Fruit fly (Drosophila melanogaster) whole organism, embryonic: ENCODE results near the gene Hsp70Ba.

Experiments
- CG8478 ChIP-seq: fragments of >200 bp; optimal IDR thresholded peaks from 2 replicates; lab custom pipeline; 2018
- Dad ChIP-seq: fragments of 200-800 bp; sonication (Bioruptor generic); optimal IDR thresholded peaks from 3 replicates; lab custom pipeline; 2016; ENCODE audit warnings: missing biosample characterization, missing genetic modification characterization
- Ets97D ChIP-seq: fragments of 200-800 bp; sonication (Bioruptor generic); optimal IDR thresholded peaks from 3 replicates; lab custom pipeline; 2016; ENCODE audit warnings: missing biosample characterization, missing genetic modification characterization
- Stat92E ChIP-seq, 3 experiments: fragments of >200 bp in 2 of 3; fragments of 200-800 bp in 1 of 3; sonication (Bioruptor generic) in 1 of 3; optimal IDR thresholded peaks; 2 replicates each; lab custom pipeline; 2017 to 2019; ENCODE audit warnings: missing biosample characterization in 3 of 3, missing genetic modification characterization in 3 of 3, mild to moderate bottlenecking in 1 of 3, moderate library complexity in 1 of 3
- fru ChIP-seq: fragments of >200 bp; optimal IDR thresholded peaks from 2 replicates; lab custom pipeline; 2017
- gsb ChIP-seq: fragments of 200-800 bp; sonication (Bioruptor generic); IDR thresholded peaks from 2 replicates; pipeline ENCODE4 v1.3.6; 2022; ENCODE audit warnings: missing biosample characterization, missing genetic modification characterization
- kay ChIP-seq: fragments of 200-800 bp; sonication (Bioruptor generic); optimal IDR thresholded peaks from 2 replicates; lab custom pipeline; 2016; ENCODE audit warnings: missing biosample characterization, missing genetic modification characterization
- nerfin-2 ChIP-seq: fragments of 200-800 bp; sonication (Bioruptor generic); IDR thresholded peaks from 2 replicates; pipeline ENCODE4 v1.3.6; 2022; ENCODE audit warnings: missing biosample characterization, missing genetic modification characterization; ENCODE audit not compliant: partially characterized antibody
- nmo ChIP-seq: fragments of 200-800 bp; sonication (Bioruptor generic); optimal IDR thresholded peaks from 2 replicates; lab custom pipeline; 2018; ENCODE audit warnings: missing biosample characterization, mild to moderate bottlenecking, missing genetic modification characterization, moderate library complexity
- twi ChIP-seq: fragments of 200-800 bp; optimal IDR thresholded peaks from 2 replicates; lab custom pipeline; 2019; ENCODE audit warnings: missing biosample characterization, mild to moderate bottlenecking, missing genetic modification characterization, moderate library complexity
- wor ChIP-seq: fragments of 200-800 bp; sonication (Bioruptor generic); IDR thresholded peaks from 2 replicates; pipeline ENCODE4 v1.3.6; 2022; ENCODE audit warnings: missing biosample characterization, missing genetic modification characterization
- zen2 ChIP-seq: fragments of 200-800 bp; sonication (Bioruptor generic); IDR thresholded peaks from 3 replicates; pipeline ENCODE4 v1.3.6; 2022; ENCODE audit warnings: missing biosample characterization, missing genetic modification characterization; ENCODE audit not compliant: partially characterized antibody

DNA sequence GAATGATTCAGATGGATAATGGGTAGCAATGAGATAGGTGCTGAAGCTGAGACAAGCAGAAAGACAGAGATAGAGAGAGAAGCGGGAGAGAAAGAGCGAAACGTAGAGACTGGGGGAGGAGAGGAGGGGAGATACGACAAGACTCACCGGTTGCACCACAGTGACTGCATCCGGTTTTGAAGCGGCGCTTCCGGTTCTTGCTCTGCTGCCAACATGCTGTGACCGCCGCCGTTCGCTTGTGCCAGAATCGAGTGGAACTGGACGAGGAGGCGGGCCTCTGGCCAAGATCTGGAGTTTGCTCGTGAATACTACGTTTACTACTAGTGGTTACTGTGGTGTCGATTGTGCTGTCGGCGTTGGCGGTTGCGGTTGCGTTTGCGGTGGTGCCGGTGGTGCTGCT is 47.4 kb upstream of the Hsp70Ba start:
- TF ChIP-seq twi (tag; lab: Kevin White, UChicago) (no peak), Ets97D (GFP tag; lab: Kevin White, UChicago) (no peak), wor (GFP tag; lab: Robert Waterston, UW) (no peak), gsb (GFP tag; lab: Robert Waterston, UW) (no peak), nerfin-2 (GFP tag; lab: Robert Waterston, UW) (no peak), Stat92E (GFP tag; optimal IDR thresholded peaks at IDR 0.05; lab: Kevin White, UChicago) (no peak), zen2 (GFP tag; lab: Robert Waterston, UW) (no peak), nmo (GFP tag; lab: Kevin White, UChicago) (no peak), Dad (GFP tag; lab: Kevin White, UChicago) (no peak), fru (lab: Kevin White, UChicago) (no peak), kay (no peak), CG8478 (no peak)
